Fruit fly (Drosophila melanogaster): ENCODE measurements around the gene Taf4.
A peak's percentile ranks its signal among the peaks of the same experiment; 100 is the strongest.

Taf4 gene

DNA sequence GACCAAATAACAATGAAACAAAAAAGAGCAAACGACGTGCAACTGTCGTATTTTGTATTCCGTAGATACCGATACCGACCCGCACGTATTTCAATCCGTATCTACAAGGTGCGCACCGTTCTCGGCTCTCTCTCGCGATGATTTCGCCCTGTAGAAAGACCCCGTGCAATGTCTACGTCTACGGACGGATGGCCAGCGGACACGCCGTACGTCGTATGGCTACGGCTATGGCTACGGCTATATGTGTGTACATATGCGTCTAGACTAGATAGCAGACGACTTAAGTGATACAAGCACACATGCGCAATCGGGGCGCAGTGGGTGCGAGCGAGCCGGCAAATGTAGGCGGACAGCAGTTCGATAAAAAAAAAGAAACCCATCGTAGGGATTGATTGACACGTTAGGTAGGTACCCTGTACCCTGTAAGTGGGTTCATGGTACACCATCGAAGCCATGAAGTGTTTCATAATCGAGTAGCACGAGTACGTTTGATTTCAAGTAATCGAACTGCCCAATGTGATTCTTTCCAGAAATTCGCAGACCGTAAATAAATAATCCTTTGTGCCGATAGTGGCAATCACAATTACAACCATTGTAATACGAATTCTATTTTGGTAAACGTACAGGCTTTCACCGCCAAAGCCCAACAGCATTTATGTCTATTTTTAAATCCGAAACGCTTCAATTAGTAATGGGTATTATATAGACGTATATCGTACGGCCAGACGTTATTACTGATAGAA, 36.6 kb downstream of the Taf4 start (continued):
- TF ChIP-seq Hand (GFP tag; optimal IDR thresholded peaks at IDR 0.05): no peak
- TF ChIP-seq CG31365 (tag; optimal IDR thresholded peaks at IDR 0.05): no peak
- no peak; the same call in 1 of the 2 replicates for TF ChIP-seq Xrp1 (GFP tag; IDR thresholded peaks at IDR 0.05)
- no peak for TF ChIP-seq Dad (GFP tag; optimal IDR thresholded peaks at IDR 0.05)
- no peak for TF ChIP-seq CG6813 (GFP tag; optimal IDR thresholded peaks at IDR 0.05)
- TF ChIP-seq CG7372 (GFP tag; IDR thresholded peaks at IDR 0.05): no peak
- TF ChIP-seq CG2199 (GFP tag; IDR thresholded peaks at IDR 0.05): peak; percentile 68; the same call in 1 of the 3 replicates
- no peak for TF ChIP-seq CG10431 (GFP tag; optimal IDR thresholded peaks at IDR 0.05)
- no peak for TF ChIP-seq Hr78 (GFP tag; optimal IDR thresholded peaks at IDR 0.05)
- TF ChIP-seq sob (GFP tag; IDR thresholded peaks at IDR 0.05): no peak
- no peak for TF ChIP-seq CG9817 (tag; optimal IDR thresholded peaks at IDR 0.05)
- no peak for TF ChIP-seq tin (GFP tag; optimal IDR thresholded peaks at IDR 0.05)
- TF ChIP-seq CG15514 (GFP tag; optimal IDR thresholded peaks at IDR 0.05): no peak
- peak; percentile 34; the same call in 1 of the 3 replicates for TF ChIP-seq CG11560 (tag; IDR thresholded peaks at IDR 0.05)
- no peak for TF ChIP-seq CG4617 (GFP tag; optimal IDR thresholded peaks at IDR 0.05; ENCODE audit: borderline replicate concordance)
- TF ChIP-seq PHDP (tag; optimal IDR thresholded peaks at IDR 0.05): peak; percentile 17
- TF ChIP-seq CG32772 (GFP tag; IDR thresholded peaks at IDR 0.05): no peak
- TF ChIP-seq CG10267 (tag; optimal IDR thresholded peaks at IDR 0.05): no peak
- TF ChIP-seq CG42726 (GFP tag; IDR thresholded peaks at IDR 0.05; ENCODE audit: partially characterized antibody): no peak
- TF ChIP-seq CG31441 (GFP tag; IDR thresholded peaks at IDR 0.05): no peak
- TF ChIP-seq Usf (GFP tag; optimal IDR thresholded peaks at IDR 0.05): no peak
- TF ChIP-seq corto (GFP tag; optimal IDR thresholded peaks at IDR 0.05): no peak
- no peak for TF ChIP-seq CG12219 (GFP tag; optimal IDR thresholded peaks at IDR 0.05)
- no peak for TF ChIP-seq CTCF (GFP tag; optimal IDR thresholded peaks at IDR 0.05)
- TF ChIP-seq CG18764 (GFP tag; optimal IDR thresholded peaks at IDR 0.05): no peak
- TF ChIP-seq row (GFP tag; IDR thresholded peaks at IDR 0.05): peak; percentile 80
- TF ChIP-seq CG7271 (tag; optimal IDR thresholded peaks at IDR 0.05): no peak
- TF ChIP-seq CG1832 (GFP tag; optimal IDR thresholded peaks at IDR 0.05): peak; percentile 36
- TF ChIP-seq Six4 (GFP tag; optimal IDR thresholded peaks at IDR 0.05): no peak
- no peak for TF ChIP-seq CG2712 (tag; optimal IDR thresholded peaks at IDR 0.05)
- peak; percentile 57 for TF ChIP-seq gem (tag; optimal IDR thresholded peaks at IDR 0.05)
- TF ChIP-seq Mad (GFP tag; optimal IDR thresholded peaks at IDR 0.05): no peak
- TF ChIP-seq Adf1 (GFP tag; IDR thresholded peaks at IDR 0.05): peak; percentile 5; the same call in 1 of the 2 replicates
- TF ChIP-seq CG6854 (GFP tag; optimal IDR thresholded peaks at IDR 0.05): no peak
- no peak for TF ChIP-seq nerfin-1 (tag; optimal IDR thresholded peaks at IDR 0.05)
- no peak for TF ChIP-seq Eip74EF (GFP tag; optimal IDR thresholded peaks at IDR 0.05)
- no peak for TF ChIP-seq Dek (tag; optimal IDR thresholded peaks at IDR 0.05)
- no peak for TF ChIP-seq CG1647 (GFP tag; optimal IDR thresholded peaks at IDR 0.05)
- TF ChIP-seq Myb (GFP tag; optimal IDR thresholded peaks at IDR 0.05): no peak
- no peak for TF ChIP-seq inv (GFP tag; IDR thresholded peaks at IDR 0.05; ENCODE audit: partially characterized antibody)
- peak; percentile 52 for TF ChIP-seq CG7556 (GFP tag; optimal IDR thresholded peaks at IDR 0.05)
- TF ChIP-seq Oaz (GFP tag; IDR thresholded peaks at IDR 0.05): no peak
- TF ChIP-seq CG2678 (tag; optimal IDR thresholded peaks at IDR 0.05): peak; percentile 47
- TF ChIP-seq CG4424 (GFP tag; optimal IDR thresholded peaks at IDR 0.05): no peak
- TF ChIP-seq Dll (GFP tag; IDR thresholded peaks at IDR 0.05; ENCODE audit: partially characterized antibody): no peak
- TF ChIP-seq sisA (GFP tag; IDR thresholded peaks at IDR 0.05): no peak
- TF ChIP-seq Ets97D (GFP tag; optimal IDR thresholded peaks at IDR 0.05): no peak
- TF ChIP-seq lilli (GFP tag; optimal IDR thresholded peaks at IDR 0.05): peak; percentile 33
- peak; percentile 31 for TF ChIP-seq Hsf (GFP tag; optimal IDR thresholded peaks at IDR 0.05)

Data from whole organism, embryonic.